Worm (Caenorhabditis elegans) whole organism, mixed stage, embryonic: ENCODE data around the gene scb-1.

ENCODE experiments used
- M03D4.4 ChIP-seq: sonication (generic microtip); optimal IDR thresholded peaks from 2 replicates; lab custom pipeline; 2017; ENCODE audit warnings: mild to moderate bottlenecking, missing genetic modification characterization, missing compliant biosample characterization
- blmp-1 ChIP-seq: fragments of 150-350 bp; optimal IDR thresholded peaks from 2 replicates; lab custom pipeline; 2014; ENCODE audit warnings: missing biosample characterization, missing genetic modification characterization
- ceh-39 ChIP-seq: fragments of 150-350 bp; optimal IDR thresholded peaks from 2 replicates; lab custom pipeline; 2014; ENCODE audit warnings: missing biosample characterization, missing genetic modification characterization
- ceh-83 ChIP-seq: fragments of 200-800 bp; sonication (Bioruptor generic); optimal IDR thresholded peaks from 2 replicates; lab custom pipeline; 2018; ENCODE audit warnings: mild to moderate bottlenecking, missing genetic modification characterization, missing compliant biosample characterization
- drap-1 ChIP-seq: fragments of 200-800 bp; sonication (Bioruptor generic); optimal IDR thresholded peaks from 3 replicates; lab custom pipeline; 2018; ENCODE audit warnings: mild to moderate bottlenecking, missing genetic modification characterization, missing compliant biosample characterization
- elt-3 ChIP-seq: fragments of 150-350 bp; optimal IDR thresholded peaks from 2 replicates; lab custom pipeline; 2014; ENCODE audit warnings: missing biosample characterization, missing genetic modification characterization
- ham-2 ChIP-seq: fragments of 200-800 bp; sonication (Bioruptor generic); optimal IDR thresholded peaks from 2 replicates; lab custom pipeline; 2018; ENCODE audit warnings: mild to moderate bottlenecking, missing genetic modification characterization, missing compliant biosample characterization
- hlh-1 ChIP-seq: fragments of 150-350 bp; optimal IDR thresholded peaks from 2 replicates; lab custom pipeline; 2014; ENCODE audit warnings: missing biosample characterization, missing genetic modification reagents, missing genetic modification characterization
- nhr-12 ChIP-seq: fragments of 150-350 bp; optimal IDR thresholded peaks from 2 replicates; lab custom pipeline; 2014; ENCODE audit warnings: missing biosample characterization, missing genetic modification characterization
- nhr-237 ChIP-seq: fragments of 150-350 bp; optimal IDR thresholded peaks from 2 replicates; lab custom pipeline; 2014; ENCODE audit warnings: missing biosample characterization, missing genetic modification characterization
- nhr-28 ChIP-seq: fragments of 150-350 bp; optimal IDR thresholded peaks from 2 replicates; lab custom pipeline; 2014; ENCODE audit warnings: missing biosample characterization, missing genetic modification characterization
- unc-39 ChIP-seq: fragments of 150-350 bp; optimal IDR thresholded peaks from 2 replicates; lab custom pipeline; 2014; ENCODE audit warnings: missing biosample characterization, missing genetic modification characterization
- unc-62 ChIP-seq: fragments of 150-350 bp; optimal IDR thresholded peaks from 2 replicates; lab custom pipeline; 2014; ENCODE audit warnings: missing biosample characterization, missing genetic modification reagents, missing genetic modification characterization
- zip-8 ChIP-seq: fragments of 150-350 bp; optimal IDR thresholded peaks from 2 replicates; lab custom pipeline; 2014; ENCODE audit warnings: missing biosample characterization, missing genetic modification characterization
- ztf-11 ChIP-seq: fragments of 150-350 bp; optimal IDR thresholded peaks from 2 replicates; lab custom pipeline; 2014; ENCODE audit warnings: missing biosample characterization, missing genetic modification characterization

Gene scb-1

ce11 chrV:11069277-11069676 is 50.2 kb downstream of the scb-1 start, which contains the start of gene T04C12.8:
Gene T04C12.8 (minus strand): TSS chrV:11069358.
- TF ChIP-seq nhr-237 (no peak), ham-2 (GFP tag; lab: Kevin White, UChicago) (no peak), unc-62 (no peak), elt-3 (tag; lab: Kevin White, UChicago) (no peak), ceh-83 (GFP tag; lab: Kevin White, UChicago) (no peak), drap-1 (GFP tag; lab: Kevin White, UChicago) (no peak), ceh-39 (tag; lab: Kevin White, UChicago) (no peak), hlh-1 (tag; lab: Kevin White, UChicago) (no peak), M03D4.4 (tag; lab: Kevin White, UChicago) (no peak), ztf-11 (no peak), unc-39 (tag; lab: Kevin White, UChicago) (no peak), nhr-12 (no peak), zip-8 (tag; lab: Kevin White, UChicago) (no peak), nhr-28 (tag; lab: Kevin White, UChicago) (no peak), blmp-1 (tag; lab: Kevin White, UChicago) (no peak)
- TF ChIP-seq, all 35 proteins: peak for 0
